Worm (Caenorhabditis elegans) whole organism, young adult: ENCODE measurements around the gene tag-180.

ENCODE experiments used
- C06A6.2 ChIP-seq: fragments of 200-800 bp; sonication (Bioruptor generic); conservative IDR thresholded peaks from 2 replicates; pipeline ENCODE4 v1.3.6; 2022; ENCODE audit warnings: missing genetic modification characterization, missing compliant biosample characterization
- akir-1 ChIP-seq: fragments of 200-800 bp; sonication (Bioruptor generic); optimal IDR thresholded peaks from 2 replicates; lab custom pipeline; 2018; ENCODE audit warnings: mild to moderate bottlenecking, missing genetic modification characterization, moderate library complexity, missing compliant biosample characterization
- ama-1 ChIP-seq, 3 experiments: fragments of 150-350 bp in 1 of 3; sonication (generic microtip) in 2 of 3; optimal IDR thresholded peaks; 2 replicates each; lab custom pipeline; 2014 to 2018; ENCODE audit warnings: missing biosample characterization in 2 of 3, missing genetic modification characterization in 2 of 3, missing genetic modification reagents in 2 of 3
- dpl-1 ChIP-seq: fragments of 150-350 bp; optimal IDR thresholded peaks from 2 replicates; lab custom pipeline; 2014; ENCODE audit warnings: missing biosample characterization, missing genetic modification reagents, missing genetic modification characterization
- him-1 ChIP-seq: sonication (generic microtip); optimal IDR thresholded peaks from 2 replicates; lab custom pipeline; 2016; ENCODE audit warnings: missing genotype, missing genetic modification reagents, missing genetic modification characterization, missing compliant biosample characterization
- lsy-27 ChIP-seq: sonication (generic microtip); optimal IDR thresholded peaks from 2 replicates; lab custom pipeline; 2017; ENCODE audit warnings: missing genetic modification characterization, mild to moderate bottlenecking, missing compliant biosample characterization, antibody characterized with exemption, missing genotype, borderline replicate concordance; ENCODE audit not compliant: insufficient read depth
- pha-4 ChIP-seq: fragments of 150-350 bp; sonication (generic microtip); optimal IDR thresholded peaks from 2 replicates; lab custom pipeline; 2014; ENCODE audit warnings: missing biosample characterization, missing genetic modification reagents, missing genetic modification characterization
- repo-1 ChIP-seq: sonication (generic microtip); optimal IDR thresholded peaks from 2 replicates; lab custom pipeline; 2017; ENCODE audit warnings: mild to moderate bottlenecking, missing genetic modification characterization, missing compliant biosample characterization
- snpc-4 ChIP-seq, 5 experiments: fragments of 150-350 bp in 1 of 5; sonication (generic microtip) in 4 of 5; optimal IDR thresholded peaks; 2 replicates each; lab custom pipeline; 2014 to 2018; ENCODE audit warnings: missing genetic modification characterization in 5 of 5, missing biosample characterization in 3 of 5, antibody characterized with exemption in 2 of 5, mild to moderate bottlenecking in 2 of 5, missing compliant biosample characterization in 2 of 5, missing genotype in 2 of 5, moderate library complexity in 2 of 5, missing genetic modification reagents in 1 of 5

DNA sequence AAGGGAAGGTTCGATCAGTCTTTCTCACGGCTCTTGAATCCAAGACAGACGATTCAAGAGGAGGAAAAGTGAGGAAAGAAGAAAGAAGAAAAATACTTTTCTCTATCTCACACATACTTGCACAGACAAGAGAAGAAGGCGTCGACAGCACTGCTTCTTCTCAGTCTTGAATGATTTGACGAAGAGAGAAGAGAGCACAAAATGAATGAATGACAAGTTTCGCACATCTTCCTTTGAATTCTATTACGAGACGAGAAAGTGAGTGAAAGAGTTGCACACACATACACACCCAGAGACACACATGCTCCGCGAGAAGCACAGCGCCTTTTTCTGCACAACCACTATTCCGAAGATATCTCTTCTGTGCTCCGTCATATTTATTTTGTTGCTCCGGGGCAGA lies 6.4 kb upstream of the tag-180 start:
- TF ChIP-seq ama-1 (optimal IDR thresholded peaks at IDR 0.05; lab: Kevin White, UChicago) (no peak), ama-1 (GFP tag; optimal IDR thresholded peaks at IDR 0.05; lab: Kevin White, UChicago) (no peak), akir-1 (no peak), dpl-1 (no peak), repo-1 (tag; lab: Kevin White, UChicago) (no peak), snpc-4 (GFP tag; optimal IDR thresholded peaks at IDR 0.05; lab: Kevin White, UChicago) (no peak), snpc-4 (tag; optimal IDR thresholded peaks at IDR 0.05; lab: Kevin White, UChicago) (no peak), him-1 (tag; lab: Kevin White, UChicago) (no peak), pha-4 (tag; lab: Kevin White, UChicago) (no peak), lsy-27 (tag; lab: Kevin White, UChicago) (no peak), C06A6.2 (no peak)
